Worm (Caenorhabditis elegans) whole organism, L4/young adult: Measurements from ENCODE around the gene C02C6.14.

Experiments
- W03F9.2 ChIP-seq: fragments of 150-350 bp; optimal IDR thresholded peaks from 2 replicates; lab custom pipeline; 2014; ENCODE audit warnings: missing biosample characterization, missing genetic modification characterization
- dao-5 ChIP-seq: sonication (generic microtip); optimal IDR thresholded peaks from 2 replicates; lab custom pipeline; 2016; ENCODE audit warnings: missing genotype, missing genetic modification characterization, moderate library complexity, missing compliant biosample characterization
- him-1 ChIP-seq: sonication (generic microtip); optimal IDR thresholded peaks from 2 replicates; lab custom pipeline; 2016; ENCODE audit warnings: missing genotype, missing genetic modification reagents, missing genetic modification characterization, missing compliant biosample characterization

ce11 chrX:15575460-15575859 lies 38.0 kb downstream of the C02C6.14 start:
- TF ChIP-seq him-1 (tag; lab: Kevin White, UChicago) (no peak), W03F9.2 (tag; lab: Kevin White, UChicago) (no peak), dao-5 (no peak)
